Worm (Caenorhabditis elegans) whole organism, young adult: Measurements from ENCODE around the gene F21H7.12.

Source experiments
- B0261.1 ChIP-seq: sonication (generic microtip); optimal IDR thresholded peaks from 2 replicates; lab custom pipeline; 2016; ENCODE audit warnings: mild to moderate bottlenecking, missing genetic modification characterization, moderate library complexity, missing compliant biosample characterization
- F37B4.10 ChIP-seq: fragments of 200-800 bp; sonication (Bioruptor generic); IDR thresholded peaks from 2 replicates; pipeline ENCODE4 v1.3.6; 2022; ENCODE audit warnings: missing genetic modification characterization, missing compliant biosample characterization
- F39B2.1 ChIP-seq: fragments of 200-800 bp; sonication (Bioruptor generic); IDR thresholded peaks from 2 replicates; pipeline ENCODE4 v1.3.6; 2022; ENCODE audit warnings: missing genetic modification reagents, missing genetic modification characterization, missing compliant biosample characterization
- F52B5.7 ChIP-seq: sonication (generic microtip); optimal IDR thresholded peaks from 2 replicates; lab custom pipeline; 2016; ENCODE audit warnings: mild to moderate bottlenecking, missing genetic modification characterization, missing compliant biosample characterization
- K12H6.12 ChIP-seq: fragments of 200-800 bp; sonication (Bioruptor generic); optimal IDR thresholded peaks from 2 replicates; lab custom pipeline; 2018; ENCODE audit warnings: mild to moderate bottlenecking, missing genetic modification characterization, missing compliant biosample characterization
- Y53G8AR.9 ChIP-seq: fragments of 200-800 bp; sonication (Bioruptor generic); conservative IDR thresholded peaks from 2 replicates; pipeline ENCODE4 v1.3.6; 2022; ENCODE audit warnings: missing genetic modification reagents, missing genetic modification characterization, missing compliant biosample characterization
- Y56A3A.18 ChIP-seq: fragments of 200-800 bp; sonication (Bioruptor generic); IDR thresholded peaks from 2 replicates; pipeline ENCODE4 v1.3.6; 2022; ENCODE audit warnings: missing genetic modification reagents, missing genetic modification characterization, missing compliant biosample characterization
- Y79H2A.3 ChIP-seq: fragments of 200-800 bp; sonication (Bioruptor generic); conservative IDR thresholded peaks from 2 replicates; pipeline ENCODE4 v1.3.6; 2022; ENCODE audit warnings: missing genetic modification reagents, missing genetic modification characterization, missing compliant biosample characterization
- Y95B8A.8 ChIP-seq: fragments of 200-800 bp; sonication (Bioruptor generic); IDR thresholded peaks from 2 replicates; pipeline ENCODE4 v1.3.6; 2022; ENCODE audit warnings: missing genetic modification reagents, missing genetic modification characterization, missing compliant biosample characterization
- aptf-3 ChIP-seq: fragments of 200-800 bp; sonication (Bioruptor generic); IDR thresholded peaks from 2 replicates; pipeline ENCODE4 v1.3.6; 2022; ENCODE audit warnings: missing genetic modification characterization, missing compliant biosample characterization
- cebp-1 ChIP-seq, 2 experiments: fragments of 200-800 bp in 1 of 2; sonication (Bioruptor generic) in 1 of 2; sonication (generic microtip) in 1 of 2; IDR thresholded peaks in 1 of 2; optimal IDR thresholded peaks in 1 of 2; 2 replicates each; pipeline versions ENCODE4 v1.3.6 to Lab custom; 2017 to 2022; ENCODE audit warnings: missing compliant biosample characterization in 2 of 2, missing genetic modification characterization in 2 of 2, mild to moderate bottlenecking in 1 of 2, missing genetic modification reagents in 1 of 2, moderate library complexity in 1 of 2
- cebp-2 ChIP-seq: fragments of 200-800 bp; sonication (Bioruptor generic); IDR thresholded peaks from 2 replicates; pipeline ENCODE4 v1.3.6; 2022; ENCODE audit warnings: missing genetic modification characterization, missing compliant biosample characterization
- ceh-27 ChIP-seq: fragments of 200-800 bp; sonication (Bioruptor generic); optimal IDR thresholded peaks from 2 replicates; lab custom pipeline; 2018; ENCODE audit warnings: mild to moderate bottlenecking, missing genetic modification characterization, moderate library complexity, missing compliant biosample characterization
- ceh-40 ChIP-seq: fragments of 200-800 bp; sonication (Bioruptor generic); IDR thresholded peaks from 2 replicates; pipeline ENCODE4 v1.3.6; 2022; ENCODE audit warnings: missing genetic modification characterization, missing compliant biosample characterization
- ceh-58 ChIP-seq: fragments of 200-800 bp; sonication (Bioruptor generic); IDR thresholded peaks from 2 replicates; pipeline ENCODE4 v1.3.6; 2022; ENCODE audit warnings: missing genetic modification characterization, missing compliant biosample characterization
- chd-7 ChIP-seq: sonication (generic microtip); optimal IDR thresholded peaks from 2 replicates; lab custom pipeline; 2016; ENCODE audit warnings: mild to moderate bottlenecking, missing genetic modification characterization, moderate library complexity, missing compliant biosample characterization
- dpff-1 ChIP-seq: sonication (generic microtip); optimal IDR thresholded peaks from 2 replicates; lab custom pipeline; 2017; ENCODE audit warnings: mild to moderate bottlenecking, missing genetic modification characterization, missing compliant biosample characterization
- dpl-1 ChIP-seq: fragments of 150-350 bp; optimal IDR thresholded peaks from 2 replicates; lab custom pipeline; 2014; ENCODE audit warnings: missing biosample characterization, missing genetic modification reagents, missing genetic modification characterization
- efl-1 ChIP-seq: fragments of 150-350 bp; optimal IDR thresholded peaks from 2 replicates; lab custom pipeline; 2014; ENCODE audit warnings: missing biosample characterization, missing genetic modification reagents, missing genetic modification characterization
- egl-44 ChIP-seq: fragments of 200-800 bp; sonication (Bioruptor generic); IDR thresholded peaks from 2 replicates; pipeline ENCODE4 v1.3.6; 2022; ENCODE audit warnings: missing genetic modification reagents, missing genetic modification characterization, missing compliant biosample characterization
- ekl-4 ChIP-seq: fragments of 200-800 bp; sonication (Bioruptor generic); IDR thresholded peaks from 2 replicates; pipeline ENCODE4 v1.3.6; 2022; ENCODE audit warnings: missing genetic modification reagents, missing genetic modification characterization, missing compliant biosample characterization
- fkh-3 ChIP-seq: sonication (generic microtip); optimal IDR thresholded peaks from 2 replicates; lab custom pipeline; 2016; ENCODE audit warnings: mild to moderate bottlenecking, missing genetic modification characterization, missing compliant biosample characterization
- gei-17 ChIP-seq: fragments of 200-800 bp; sonication (Bioruptor generic); optimal IDR thresholded peaks from 2 replicates; lab custom pipeline; 2018; ENCODE audit warnings: mild to moderate bottlenecking, missing genetic modification characterization, missing compliant biosample characterization
- hlh-12 ChIP-seq: sonication (generic microtip); optimal IDR thresholded peaks from 2 replicates; lab custom pipeline; 2016; ENCODE audit warnings: missing genetic modification characterization, missing compliant biosample characterization
- lin-35 ChIP-seq, 3 experiments: fragments of 150-350 bp in 2 of 3; sonication (generic microtip) in 1 of 3; optimal IDR thresholded peaks; 2 replicates each; lab custom pipeline; 2014 to 2018; ENCODE audit warnings: missing biosample characterization in 3 of 3, missing genetic modification characterization in 3 of 3, missing genetic modification reagents in 3 of 3
- lir-1 ChIP-seq: fragments of 200-800 bp; sonication (Bioruptor generic); conservative IDR thresholded peaks from 2 replicates; pipeline ENCODE4 v1.3.6; 2022; ENCODE audit warnings: missing genetic modification reagents, missing genetic modification characterization, missing compliant biosample characterization
- lsy-27 ChIP-seq: sonication (generic microtip); optimal IDR thresholded peaks from 2 replicates; lab custom pipeline; 2017; ENCODE audit warnings: missing genetic modification characterization, mild to moderate bottlenecking, missing compliant biosample characterization, antibody characterized with exemption, missing genotype, borderline replicate concordance; ENCODE audit not compliant: insufficient read depth
- mcd-1 ChIP-seq: fragments of 200-800 bp; sonication (Bioruptor generic); IDR thresholded peaks from 2 replicates; pipeline ENCODE4 v1.3.6; 2022; ENCODE audit warnings: missing genetic modification reagents, missing genetic modification characterization, missing compliant biosample characterization
- nfya-2 ChIP-seq: fragments of 200-800 bp; sonication (Bioruptor generic); IDR thresholded peaks from 2 replicates; pipeline ENCODE4 v1.3.6; 2022; ENCODE audit warnings: missing genetic modification reagents, missing genetic modification characterization, missing compliant biosample characterization
- nhr-120 ChIP-seq: fragments of 200-800 bp; sonication (Bioruptor generic); IDR thresholded peaks from 2 replicates; pipeline ENCODE4 v1.3.6; 2022; ENCODE audit warnings: missing genetic modification characterization, missing compliant biosample characterization
- nhr-179 ChIP-seq: sonication (generic microtip); optimal IDR thresholded peaks from 2 replicates; lab custom pipeline; 2016; ENCODE audit warnings: mild to moderate bottlenecking, missing genetic modification characterization, missing compliant biosample characterization
- rcor-1 ChIP-seq: fragments of 200-800 bp; sonication (Bioruptor generic); IDR thresholded peaks from 2 replicates; pipeline ENCODE4 v1.3.6; 2022; ENCODE audit warnings: missing genetic modification reagents, missing genetic modification characterization, missing compliant biosample characterization
- repo-1 ChIP-seq: sonication (generic microtip); optimal IDR thresholded peaks from 2 replicates; lab custom pipeline; 2017; ENCODE audit warnings: mild to moderate bottlenecking, missing genetic modification characterization, missing compliant biosample characterization
- sea-2 ChIP-seq: fragments of 200-800 bp; sonication (Bioruptor generic); IDR thresholded peaks from 2 replicates; pipeline ENCODE4 v1.3.6; 2022; ENCODE audit warnings: missing genetic modification characterization, missing compliant biosample characterization
- somi-1 ChIP-seq: fragments of 200-800 bp; sonication (Bioruptor generic); optimal IDR thresholded peaks from 2 replicates; lab custom pipeline; 2018; ENCODE audit warnings: mild to moderate bottlenecking, missing genetic modification characterization, missing compliant biosample characterization
- ztf-28 ChIP-seq: fragments of 200-800 bp; sonication (Bioruptor generic); IDR thresholded peaks from 2 replicates; pipeline ENCODE4 v1.3.6; 2022; ENCODE audit warnings: missing genetic modification reagents, missing genetic modification characterization, missing compliant biosample characterization

Gene F21H7.12

DNA sequence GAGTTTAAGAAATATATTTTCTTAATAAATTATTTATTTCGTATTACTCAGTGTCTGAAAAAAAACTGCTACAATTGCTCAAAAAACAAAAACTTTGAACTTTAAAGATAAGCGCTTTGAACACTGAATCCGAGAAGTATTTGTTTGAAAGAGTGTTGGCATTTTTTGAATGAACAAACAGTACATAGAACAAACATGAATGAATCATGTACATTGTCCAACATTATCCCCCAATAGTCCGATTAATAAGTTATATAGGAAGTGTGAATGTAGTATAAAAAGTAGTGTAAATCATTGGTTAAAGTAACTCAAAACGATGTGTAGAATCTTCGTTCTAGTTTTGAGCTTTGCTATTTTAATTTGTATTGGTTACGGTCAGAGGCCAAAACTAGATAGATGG, 28.2 kb upstream of the F21H7.12 start, which contains the start of gene F11A5.17:
F11A5.17 (plus strand) TSS at position 301 of the 400 bp plus-strand sequence.
- no peak for TF ChIP-seq nhr-120
- TF ChIP-seq, all 124 proteins: peak for 0

DNA sequence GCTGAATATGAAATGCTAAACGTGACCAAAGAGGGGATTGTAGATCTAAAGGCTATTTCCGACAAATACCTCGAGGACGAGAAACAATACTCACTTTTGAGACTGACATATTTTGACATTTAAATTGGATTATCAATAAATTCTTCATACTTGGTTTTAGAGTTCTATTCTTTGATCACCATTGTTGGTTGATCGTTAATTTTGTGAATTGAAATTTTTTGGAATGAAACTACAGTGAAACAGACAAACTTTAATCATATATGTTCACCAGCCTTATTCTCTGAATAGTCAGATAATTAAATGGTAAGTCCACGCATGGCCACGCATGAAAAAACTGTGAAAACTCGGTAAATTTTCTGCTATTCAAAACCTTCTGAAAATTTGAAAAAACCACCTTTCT, 27.3 kb upstream of the F21H7.12 start, which contains the start of gene F11A5.18:
F11A5.18 (plus strand) TSS at position 301 of the 400 bp plus-strand sequence.
- no peak for TF ChIP-seq Y56A3A.18 (GFP tag; lab: Robert Waterston, UW)
- no peak for TF ChIP-seq ceh-40 (GFP tag; lab: Robert Waterston, UW)
- no peak for TF ChIP-seq B0261.1
- TF ChIP-seq ceh-58 (GFP tag; lab: Robert Waterston, UW), result no peak
- TF ChIP-seq Y53G8AR.9 (GFP tag; lab: Robert Waterston, UW), result no peak
- no peak for TF ChIP-seq hlh-12 (tag; lab: Kevin White, UChicago)
- TF ChIP-seq F39B2.1 (GFP tag; lab: Robert Waterston, UW), result no peak
- no peak for TF ChIP-seq lir-1 (GFP tag; lab: Robert Waterston, UW)
- TF ChIP-seq lsy-27 (tag; lab: Kevin White, UChicago), result no peak
- no peak for TF ChIP-seq fkh-3 (tag; lab: Kevin White, UChicago)
- no peak for TF ChIP-seq ztf-28 (GFP tag; lab: Robert Waterston, UW)
- TF ChIP-seq repo-1, result no peak
- no peak for TF ChIP-seq nfya-2 (GFP tag; lab: Robert Waterston, UW)
- TF ChIP-seq efl-1 (GFP tag; lab: Kevin White, UChicago), result no peak
- no peak for TF ChIP-seq lin-35 (GFP tag; optimal IDR thresholded peaks at IDR 0.05; lab: Kevin White, UChicago)
- TF ChIP-seq aptf-3 (GFP tag; lab: Robert Waterston, UW), result no peak
- no peak for TF ChIP-seq cebp-1 (GFP tag; IDR thresholded peaks at IDR 0.05; lab: Robert Waterston, UW)
- no peak for TF ChIP-seq cebp-1 (tag; optimal IDR thresholded peaks at IDR 0.05; lab: Kevin White, UChicago)
- TF ChIP-seq K12H6.12, result no peak
- no peak for TF ChIP-seq ceh-27 (GFP tag; lab: Kevin White, UChicago)
- TF ChIP-seq F52B5.7, result no peak
- TF ChIP-seq, all 124 proteins: peak for 0

DNA sequence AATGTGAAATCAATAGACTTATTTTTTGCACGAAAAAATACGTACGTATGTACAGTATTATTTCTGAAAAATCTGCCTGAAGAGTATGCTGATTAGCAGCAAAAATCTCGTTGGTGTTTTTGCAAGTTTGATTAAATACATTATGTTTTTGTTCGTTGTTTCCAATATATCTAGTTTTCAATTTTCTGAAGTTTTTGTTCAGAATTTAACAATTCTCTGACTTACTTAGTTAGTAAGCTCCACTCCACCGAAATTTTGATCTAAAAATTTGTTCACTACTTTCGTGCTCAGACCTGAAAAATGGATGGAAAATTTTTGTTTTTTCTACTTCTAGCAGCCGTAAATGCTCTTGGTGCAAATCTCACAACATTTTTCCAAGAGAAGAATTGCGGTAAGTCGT, 25.1 kb upstream of the F21H7.12 start, which contains the start of gene irld-26:
irld-26 (plus strand) TSS at position 301 of the 400 bp plus-strand sequence.
- TF ChIP-seq Y79H2A.3 (no peak), lin-35 (GFP tag; optimal IDR thresholded peaks at IDR 0.05; lab: Kevin White, UChicago) (no peak), cebp-2 (no peak), mcd-1 (GFP tag; lab: Robert Waterston, UW) (no peak), rcor-1 (GFP tag; lab: Robert Waterston, UW) (no peak), dpff-1 (tag; lab: Kevin White, UChicago) (no peak)

DNA sequence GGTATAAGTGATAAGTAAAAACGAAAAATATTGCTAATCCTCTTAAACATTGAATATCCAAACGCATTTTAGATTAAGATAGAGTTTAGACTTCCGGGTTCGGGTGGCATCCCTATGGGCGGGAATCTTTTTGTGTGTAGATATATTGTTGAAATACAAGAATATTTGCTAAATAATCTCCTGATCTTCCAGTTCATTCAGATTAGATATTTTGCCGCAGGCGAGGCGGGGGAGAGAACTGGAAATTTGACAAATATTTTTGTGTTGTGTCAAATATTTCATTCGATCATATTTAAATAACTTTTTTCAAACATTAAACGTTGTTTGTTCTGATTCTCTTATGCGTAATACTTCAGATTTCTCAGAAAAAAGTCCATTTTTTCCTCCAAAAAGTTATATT, 20.1 kb upstream of the F21H7.12 start, which contains the start of gene oac-15:
oac-15 (minus strand) TSS at position 101 of the 400 bp plus-strand sequence.
- TF ChIP-seq Y95B8A.8 (GFP tag; lab: Robert Waterston, UW) (no peak), nhr-179 (tag; lab: Kevin White, UChicago) (no peak), ekl-4 (GFP tag; lab: Robert Waterston, UW) (no peak), chd-7 (tag; lab: Kevin White, UChicago) (no peak), F37B4.10 (GFP tag; lab: Robert Waterston, UW) (no peak), sea-2 (GFP tag; lab: Robert Waterston, UW) (no peak), egl-44 (GFP tag; lab: Robert Waterston, UW) (no peak), somi-1 (GFP tag; lab: Kevin White, UChicago) (no peak), dpl-1 (GFP tag; lab: Kevin White, UChicago) (no peak), ztf-28 (GFP tag; lab: Robert Waterston, UW) (no peak), gei-17 (GFP tag; lab: Kevin White, UChicago) (no peak)
